Worm (Caenorhabditis elegans) whole organism, young adult: Measurements from ENCODE around the gene F31D4.8.

Experiments used
- F10E7.11 ChIP-seq: sonication (generic microtip); optimal IDR thresholded peaks from 2 replicates; lab custom pipeline; 2017; ENCODE audit warnings: mild to moderate bottlenecking, missing genetic modification characterization, moderate library complexity, missing compliant biosample characterization
- K12H6.12 ChIP-seq: fragments of 200-800 bp; sonication (Bioruptor generic); optimal IDR thresholded peaks from 2 replicates; lab custom pipeline; 2018; ENCODE audit warnings: mild to moderate bottlenecking, missing genetic modification characterization, missing compliant biosample characterization
- T07F8.4 ChIP-seq: sonication (generic microtip); optimal IDR thresholded peaks from 2 replicates; lab custom pipeline; 2016; ENCODE audit warnings: mild to moderate bottlenecking, missing genetic modification characterization, moderate library complexity, missing compliant biosample characterization
- Y53G8AR.9 ChIP-seq: fragments of 200-800 bp; sonication (Bioruptor generic); conservative IDR thresholded peaks from 2 replicates; pipeline ENCODE4 v1.3.6; 2022; ENCODE audit warnings: missing genetic modification reagents, missing genetic modification characterization, missing compliant biosample characterization
- Y67H2A.10 ChIP-seq: fragments of 200-800 bp; sonication (Bioruptor generic); conservative IDR thresholded peaks from 2 replicates; pipeline ENCODE4 v1.3.6; 2022; ENCODE audit warnings: missing genetic modification reagents, missing genetic modification characterization, missing compliant biosample characterization
- Y79H2A.3 ChIP-seq: fragments of 200-800 bp; sonication (Bioruptor generic); conservative IDR thresholded peaks from 2 replicates; pipeline ENCODE4 v1.3.6; 2022; ENCODE audit warnings: missing genetic modification reagents, missing genetic modification characterization, missing compliant biosample characterization
- ZK185.1 ChIP-seq: sonication (generic microtip); optimal IDR thresholded peaks from 2 replicates; lab custom pipeline; 2016; ENCODE audit warnings: mild to moderate bottlenecking, missing genetic modification characterization, missing compliant biosample characterization; ENCODE audit not compliant: poor library complexity, severe bottlenecking
- akir-1 ChIP-seq: fragments of 200-800 bp; sonication (Bioruptor generic); optimal IDR thresholded peaks from 2 replicates; lab custom pipeline; 2018; ENCODE audit warnings: mild to moderate bottlenecking, missing genetic modification characterization, moderate library complexity, missing compliant biosample characterization
- aptf-2 ChIP-seq: fragments of 200-800 bp; sonication (Bioruptor generic); conservative IDR thresholded peaks from 2 replicates; pipeline ENCODE4 v1.3.6; 2022; ENCODE audit warnings: missing genetic modification reagents, missing genetic modification characterization, missing compliant biosample characterization
- atf-7 ChIP-seq: sonication (generic microtip); optimal IDR thresholded peaks from 2 replicates; lab custom pipeline; 2017; ENCODE audit warnings: mild to moderate bottlenecking, missing genetic modification characterization, missing compliant biosample characterization
- attf-5 ChIP-seq: fragments of 200-800 bp; sonication (Bioruptor generic); optimal IDR thresholded peaks from 2 replicates; lab custom pipeline; 2018; ENCODE audit warnings: mild to moderate bottlenecking, missing genetic modification characterization, missing compliant biosample characterization
- bed-2 ChIP-seq: fragments of 200-800 bp; sonication (Bioruptor generic); IDR thresholded peaks from 2 replicates; pipeline ENCODE4 v1.3.6; 2022; ENCODE audit warnings: missing genetic modification reagents, missing genetic modification characterization, missing compliant biosample characterization
- ccch-3 ChIP-seq: fragments of 200-800 bp; sonication (Bioruptor generic); optimal IDR thresholded peaks from 2 replicates; lab custom pipeline; 2018; ENCODE audit warnings: mild to moderate bottlenecking, missing genetic modification characterization, missing compliant biosample characterization
- cebp-2 ChIP-seq: fragments of 200-800 bp; sonication (Bioruptor generic); IDR thresholded peaks from 2 replicates; pipeline ENCODE4 v1.3.6; 2022; ENCODE audit warnings: missing genetic modification characterization, missing compliant biosample characterization
- ceh-27 ChIP-seq: fragments of 200-800 bp; sonication (Bioruptor generic); optimal IDR thresholded peaks from 2 replicates; lab custom pipeline; 2018; ENCODE audit warnings: mild to moderate bottlenecking, missing genetic modification characterization, moderate library complexity, missing compliant biosample characterization
- ceh-40 ChIP-seq: fragments of 200-800 bp; sonication (Bioruptor generic); IDR thresholded peaks from 2 replicates; pipeline ENCODE4 v1.3.6; 2022; ENCODE audit warnings: missing genetic modification characterization, missing compliant biosample characterization
- efl-1 ChIP-seq: fragments of 150-350 bp; optimal IDR thresholded peaks from 2 replicates; lab custom pipeline; 2014; ENCODE audit warnings: missing biosample characterization, missing genetic modification reagents, missing genetic modification characterization
- egrh-3 ChIP-seq: fragments of 200-800 bp; sonication (Bioruptor generic); IDR thresholded peaks from 2 replicates; pipeline ENCODE4 v1.3.6; 2022; ENCODE audit warnings: missing genetic modification reagents, missing genetic modification characterization, missing compliant biosample characterization
- ets-4 ChIP-seq: fragments of 200-800 bp; sonication (Bioruptor generic); optimal IDR thresholded peaks from 2 replicates; lab custom pipeline; 2018; ENCODE audit warnings: mild to moderate bottlenecking, missing genetic modification characterization, missing compliant biosample characterization
- gei-17 ChIP-seq: fragments of 200-800 bp; sonication (Bioruptor generic); optimal IDR thresholded peaks from 2 replicates; lab custom pipeline; 2018; ENCODE audit warnings: mild to moderate bottlenecking, missing genetic modification characterization, missing compliant biosample characterization
- him-1 ChIP-seq: sonication (generic microtip); optimal IDR thresholded peaks from 2 replicates; lab custom pipeline; 2016; ENCODE audit warnings: missing genotype, missing genetic modification reagents, missing genetic modification characterization, missing compliant biosample characterization
- hmg-1.2 ChIP-seq: fragments of 200-800 bp; sonication (Bioruptor generic); IDR thresholded peaks from 2 replicates; pipeline ENCODE4 v1.3.6; 2022; ENCODE audit warnings: missing genetic modification reagents, missing genetic modification characterization, missing compliant biosample characterization
- hsf-1 ChIP-seq: fragments of 200-800 bp; sonication (Bioruptor generic); IDR thresholded peaks from 2 replicates; pipeline ENCODE4 v1.3.6; 2022; ENCODE audit warnings: missing genetic modification reagents, missing genetic modification characterization, missing compliant biosample characterization
- let-607 ChIP-seq, 2 experiments: fragments of 200-800 bp in 1 of 2; sonication (Bioruptor generic) in 1 of 2; sonication (generic microtip) in 1 of 2; optimal IDR thresholded peaks; 2 replicates each; lab custom pipeline; 2016 to 2018; ENCODE audit warnings: mild to moderate bottlenecking in 2 of 2, missing compliant biosample characterization in 2 of 2, missing genetic modification characterization in 2 of 2, moderate library complexity in 2 of 2, missing genotype in 1 of 2
- lin-40 ChIP-seq: sonication (generic microtip); optimal IDR thresholded peaks from 2 replicates; lab custom pipeline; 2016; ENCODE audit warnings: missing genetic modification characterization, mild to moderate bottlenecking, missing compliant biosample characterization, missing genotype, missing genetic modification reagents
- lir-1 ChIP-seq: fragments of 200-800 bp; sonication (Bioruptor generic); conservative IDR thresholded peaks from 2 replicates; pipeline ENCODE4 v1.3.6; 2022; ENCODE audit warnings: missing genetic modification reagents, missing genetic modification characterization, missing compliant biosample characterization
- lsl-1 ChIP-seq: fragments of 200-800 bp; sonication (Bioruptor generic); optimal IDR thresholded peaks from 2 replicates; lab custom pipeline; 2018; ENCODE audit warnings: mild to moderate bottlenecking, missing genetic modification characterization, moderate library complexity, missing compliant biosample characterization
- madf-6 ChIP-seq: fragments of 200-800 bp; sonication (Bioruptor generic); IDR thresholded peaks from 2 replicates; pipeline ENCODE4 v1.3.6; 2022; ENCODE audit warnings: missing genetic modification reagents, missing genetic modification characterization, missing compliant biosample characterization
- mcd-1 ChIP-seq: fragments of 200-800 bp; sonication (Bioruptor generic); IDR thresholded peaks from 2 replicates; pipeline ENCODE4 v1.3.6; 2022; ENCODE audit warnings: missing genetic modification reagents, missing genetic modification characterization, missing compliant biosample characterization
- mel-28 ChIP-seq: sonication (generic microtip); optimal IDR thresholded peaks from 2 replicates; lab custom pipeline; 2016; ENCODE audit warnings: borderline replicate concordance, mild to moderate bottlenecking, missing genetic modification characterization, missing compliant biosample characterization
- nfyb-1 ChIP-seq: fragments of 200-800 bp; sonication (Bioruptor generic); IDR thresholded peaks from 2 replicates; pipeline ENCODE4 v1.3.6; 2022; ENCODE audit warnings: missing genetic modification reagents, missing genetic modification characterization, missing compliant biosample characterization
- nhr-80 ChIP-seq: sonication (generic microtip); optimal IDR thresholded peaks from 2 replicates; lab custom pipeline; 2016; ENCODE audit warnings: missing genetic modification characterization, missing compliant biosample characterization
- pha-4 ChIP-seq: fragments of 150-350 bp; sonication (generic microtip); optimal IDR thresholded peaks from 2 replicates; lab custom pipeline; 2014; ENCODE audit warnings: missing biosample characterization, missing genetic modification reagents, missing genetic modification characterization
- rcor-1 ChIP-seq: fragments of 200-800 bp; sonication (Bioruptor generic); IDR thresholded peaks from 2 replicates; pipeline ENCODE4 v1.3.6; 2022; ENCODE audit warnings: missing genetic modification reagents, missing genetic modification characterization, missing compliant biosample characterization
- rpc-1 ChIP-seq, 2 experiments: fragments of 150-350 bp in 1 of 2; sonication (generic microtip) in 1 of 2; optimal IDR thresholded peaks; 2 replicates each; lab custom pipeline; 2014 to 2018; ENCODE audit warnings: missing biosample characterization in 1 of 2, missing genetic modification characterization in 1 of 2, missing genetic modification reagents in 1 of 2, missing genotype in 1 of 2
- sea-2 ChIP-seq: fragments of 200-800 bp; sonication (Bioruptor generic); IDR thresholded peaks from 2 replicates; pipeline ENCODE4 v1.3.6; 2022; ENCODE audit warnings: missing genetic modification characterization, missing compliant biosample characterization
- snpc-4 ChIP-seq, 5 experiments: fragments of 150-350 bp in 1 of 5; sonication (generic microtip) in 4 of 5; optimal IDR thresholded peaks; 2 replicates each; lab custom pipeline; 2014 to 2018; ENCODE audit warnings: missing genetic modification characterization in 5 of 5, missing biosample characterization in 3 of 5, antibody characterized with exemption in 2 of 5, mild to moderate bottlenecking in 2 of 5, missing compliant biosample characterization in 2 of 5, missing genotype in 2 of 5, moderate library complexity in 2 of 5, missing genetic modification reagents in 1 of 5
- tbx-9 ChIP-seq: sonication (generic microtip); optimal IDR thresholded peaks from 2 replicates; lab custom pipeline; 2016; ENCODE audit warnings: borderline replicate concordance, missing genetic modification characterization, inconsistent platforms, missing compliant biosample characterization
- zfh-2 ChIP-seq: fragments of 200-800 bp; sonication (Bioruptor generic); conservative IDR thresholded peaks from 2 replicates; pipeline ENCODE4 v1.3.6; 2022; ENCODE audit warnings: missing genetic modification reagents, missing genetic modification characterization, missing compliant biosample characterization
- ztf-18 ChIP-seq: sonication (generic microtip); optimal IDR thresholded peaks from 2 replicates; lab custom pipeline; 2016; ENCODE audit warnings: missing genotype, mild to moderate bottlenecking, missing genetic modification characterization, missing compliant biosample characterization
- ztf-25 ChIP-seq: fragments of 200-800 bp; sonication (Bioruptor generic); IDR thresholded peaks from 2 replicates; pipeline ENCODE4 v1.3.6; 2022; ENCODE audit warnings: missing genetic modification reagents, missing genetic modification characterization, missing compliant biosample characterization

Gene F31D4.8

DNA sequence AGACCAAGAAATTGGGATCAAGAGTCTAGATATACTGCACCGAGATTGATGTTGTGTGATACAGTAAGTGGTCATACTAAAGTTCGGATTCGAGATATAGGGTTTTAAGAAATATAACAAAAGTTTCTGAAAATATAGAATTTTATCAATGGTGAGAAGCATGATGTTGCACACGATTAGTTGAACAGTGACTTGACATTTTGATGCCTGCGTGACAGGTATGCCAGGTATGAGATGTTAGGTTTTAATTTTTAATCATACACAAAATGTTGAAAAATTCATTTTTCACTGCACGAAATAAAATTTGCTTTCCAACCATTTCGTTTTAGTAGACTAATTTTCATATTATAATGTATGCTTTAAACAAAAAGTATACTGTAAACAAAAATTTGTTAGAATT lies 37.8 kb downstream of the F31D4.8 start:
- TF ChIP-seq ztf-25 (GFP tag; lab: Robert Waterston, UW) (no peak), let-607 (tag; optimal IDR thresholded peaks at IDR 0.05; lab: Kevin White, UChicago) (peak; percentile 70 to 89), nhr-80 (tag; lab: Kevin White, UChicago) (peak; percentile 29)

DNA sequence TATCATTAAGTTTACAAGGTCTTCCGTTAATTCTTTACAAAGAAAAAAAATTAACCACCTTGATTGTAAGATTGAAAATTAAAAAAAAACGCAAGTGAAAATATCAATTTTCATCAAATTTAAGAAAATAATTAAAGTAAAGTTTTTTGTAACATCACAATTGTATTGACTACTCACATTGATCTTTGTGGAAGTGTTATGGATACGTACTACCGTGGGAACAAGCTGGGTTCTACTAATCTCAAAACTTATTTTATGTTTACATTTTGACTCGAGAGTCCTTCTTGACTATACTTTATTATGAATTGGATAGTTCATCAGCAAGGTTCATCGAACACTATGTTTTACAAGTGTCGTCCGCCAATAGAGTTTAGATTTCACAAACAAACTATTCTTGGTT lies 38.7 kb downstream of the F31D4.8 start, which contains the start of gene num-1:
Gene num-1, plus strand, starts transcription at position 301 of the 400 bp plus-strand sequence.
- TF ChIP-seq cebp-2 (GFP tag; lab: Robert Waterston, UW) (no peak), lsl-1 (no peak), aptf-2 (GFP tag; lab: Robert Waterston, UW) (no peak), snpc-4 (GFP tag; optimal IDR thresholded peaks at IDR 0.05; lab: Kevin White, UChicago) (no peak), snpc-4 (tag; optimal IDR thresholded peaks at IDR 0.05; lab: Kevin White, UChicago) (no peak), nhr-80 (tag; lab: Kevin White, UChicago) (no peak), F10E7.11 (no peak), attf-5 (no peak), madf-6 (GFP tag; lab: Robert Waterston, UW) (no peak), pha-4 (tag; lab: Kevin White, UChicago) (no peak), ccch-3 (GFP tag; lab: Kevin White, UChicago) (no peak), gei-17 (GFP tag; lab: Kevin White, UChicago) (no peak), Y79H2A.3 (GFP tag; lab: Robert Waterston, UW) (no peak), ets-4 (no peak), T07F8.4 (no peak), akir-1 (GFP tag; lab: Kevin White, UChicago) (no peak), ztf-25 (GFP tag; lab: Robert Waterston, UW) (no peak), sea-2 (GFP tag; lab: Robert Waterston, UW) (no peak)
- TF ChIP-seq, all 124 proteins: peak for 0

DNA sequence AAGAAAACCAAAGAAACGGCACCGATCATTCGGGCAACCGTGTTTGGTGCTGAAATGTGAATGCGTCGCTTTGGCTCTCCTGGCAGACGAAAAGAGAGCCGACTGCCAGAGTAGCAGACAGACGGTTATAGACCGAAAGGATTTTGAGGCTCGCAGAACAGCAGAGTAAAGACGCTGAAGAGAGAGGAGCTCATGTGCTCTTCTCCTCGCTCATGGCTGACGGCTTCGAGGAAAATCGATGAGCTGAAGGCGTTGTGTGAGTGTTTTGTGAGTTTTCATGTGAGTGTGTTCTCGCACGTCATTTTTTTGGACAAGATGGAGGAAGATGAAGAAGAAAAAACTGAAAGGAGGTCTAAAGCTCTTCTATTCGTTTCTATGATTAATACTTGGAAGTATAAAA lies 39.4 kb downstream of the F31D4.8 start, which contains the start of gene sbt-1:
Gene sbt-1, minus strand, starts transcription at position 62 of the 400 bp plus-strand sequence.
- peak; percentile 58 for TF ChIP-seq K12H6.12 (tag; lab: Kevin White, UChicago)
- TF ChIP-seq mcd-1, result peak; percentile 45; the same call in 1 of the 2 replicates
- TF ChIP-seq lin-40 (tag; lab: Kevin White, UChicago), result no peak
- no peak for TF ChIP-seq efl-1 (GFP tag; lab: Kevin White, UChicago)
- TF ChIP-seq lir-1 (GFP tag; lab: Robert Waterston, UW), result peak; percentile 32
- 0 out of 2 replicates have a peak, but pooled peaks have one; percentile 7 for TF ChIP-seq egrh-3 (GFP tag; lab: Robert Waterston, UW)
- TF ChIP-seq hmg-1.2 (GFP tag; lab: Robert Waterston, UW), result no peak; the same call in 1 of the 2 replicates
- peak; percentile 37 for TF ChIP-seq ZK185.1 (tag; lab: Kevin White, UChicago)
- peak; percentile 13 for TF ChIP-seq attf-5
- TF ChIP-seq Y53G8AR.9 (GFP tag; lab: Robert Waterston, UW), result no peak
- no peak for TF ChIP-seq rpc-1 (optimal IDR thresholded peaks at IDR 0.05; lab: Kevin White, UChicago)
- no peak for TF ChIP-seq rpc-1 (tag; optimal IDR thresholded peaks at IDR 0.05; lab: Kevin White, UChicago)
- no peak for TF ChIP-seq Y67H2A.10
- no peak for TF ChIP-seq ztf-18
- TF ChIP-seq tbx-9 (tag; lab: Kevin White, UChicago), result no peak
- no peak for TF ChIP-seq rcor-1
- no peak for TF ChIP-seq ceh-40
- TF ChIP-seq bed-2, result 0 out of 2 replicates have a peak, but pooled peaks have one; percentile 15
- TF ChIP-seq mel-28 (tag; lab: Kevin White, UChicago), result no peak
- TF ChIP-seq atf-7 (tag; lab: Kevin White, UChicago), result no peak
- no peak for TF ChIP-seq nfyb-1
- no peak for TF ChIP-seq hsf-1 (GFP tag; lab: Robert Waterston, UW)
- peak; percentile 6 for TF ChIP-seq ceh-27 (GFP tag; lab: Kevin White, UChicago)
- TF ChIP-seq let-607 (tag; optimal IDR thresholded peaks at IDR 0.05; lab: Kevin White, UChicago), result no peak
- TF ChIP-seq gei-17 (GFP tag; lab: Kevin White, UChicago), result no peak
- peak; percentile 64 for TF ChIP-seq zfh-2 (GFP tag; lab: Robert Waterston, UW)
- TF ChIP-seq him-1 (tag; lab: Kevin White, UChicago), result no peak
